Worm (Caenorhabditis elegans) whole organism, mixed stage, embryonic: Measurements from ENCODE around the gene col-144.

Experiments
- ces-1 ChIP-seq: fragments of 150-350 bp; optimal IDR thresholded peaks from 2 replicates; lab custom pipeline; 2014; ENCODE audit warnings: missing biosample characterization, missing genetic modification reagents, missing genetic modification characterization
- drap-1 ChIP-seq: fragments of 200-800 bp; sonication (Bioruptor generic); optimal IDR thresholded peaks from 3 replicates; lab custom pipeline; 2018; ENCODE audit warnings: mild to moderate bottlenecking, missing genetic modification characterization, missing compliant biosample characterization
- elt-3 ChIP-seq: fragments of 150-350 bp; optimal IDR thresholded peaks from 2 replicates; lab custom pipeline; 2014; ENCODE audit warnings: missing biosample characterization, missing genetic modification characterization
- lin-13 ChIP-seq: fragments of 150-350 bp; optimal IDR thresholded peaks from 2 replicates; lab custom pipeline; 2014; ENCODE audit warnings: missing biosample characterization, missing genetic modification characterization
- nhr-12 ChIP-seq: fragments of 150-350 bp; optimal IDR thresholded peaks from 2 replicates; lab custom pipeline; 2014; ENCODE audit warnings: missing biosample characterization, missing genetic modification characterization
- nhr-237 ChIP-seq: fragments of 150-350 bp; optimal IDR thresholded peaks from 2 replicates; lab custom pipeline; 2014; ENCODE audit warnings: missing biosample characterization, missing genetic modification characterization
- nhr-76 ChIP-seq: sonication (generic microtip); optimal IDR thresholded peaks from 2 replicates; lab custom pipeline; 2017; ENCODE audit warnings: missing biosample characterization, missing genetic modification characterization
- unc-39 ChIP-seq: fragments of 150-350 bp; optimal IDR thresholded peaks from 2 replicates; lab custom pipeline; 2014; ENCODE audit warnings: missing biosample characterization, missing genetic modification characterization

DNA sequence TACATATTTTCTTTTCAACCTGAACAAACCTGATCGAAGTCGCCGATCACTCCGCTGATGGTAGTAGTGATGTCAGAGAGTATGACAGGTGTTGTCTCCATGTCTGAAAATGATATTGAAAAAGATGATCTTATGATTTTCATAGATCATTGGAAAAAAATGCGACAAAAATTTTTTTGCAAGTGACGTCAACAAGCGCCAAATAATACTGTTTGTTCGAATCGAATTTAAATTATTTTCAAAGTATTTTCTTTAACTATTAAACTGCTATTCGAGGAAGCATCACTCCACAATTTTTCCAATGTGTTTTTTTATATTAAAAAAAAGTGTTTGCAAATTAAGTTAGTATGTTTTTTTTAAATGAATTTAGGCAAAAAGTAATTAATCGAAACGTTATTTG lies 22.8 kb downstream of the col-144 start, which contains the start of gene pitr-2:
- TF ChIP-seq nhr-12 (tag; lab: Kevin White, UChicago) (no peak), ces-1 (no peak), nhr-237 (tag; lab: Kevin White, UChicago) (no peak), nhr-76 (no peak), drap-1 (GFP tag; lab: Kevin White, UChicago) (no peak), unc-39 (tag; lab: Kevin White, UChicago) (no peak), elt-3 (no peak), lin-13 (tag; lab: Kevin White, UChicago) (no peak)
